Worm (Caenorhabditis elegans): ENCODE results near the gene klp-3.

ce11 chrII:7825107-7825506 lies 17.0 kb upstream of the klp-3 start, which contains the start of gene srw-62:
- TF ChIP-seq lin-13 (GFP tag; optimal IDR thresholded peaks at IDR 0.05) (no peak), ztf-4 (tag; optimal IDR thresholded peaks at IDR 0.05) (no peak), jun-1 (tag; optimal IDR thresholded peaks at IDR 0.05) (no peak), mef-2 (tag; optimal IDR thresholded peaks at IDR 0.05) (no peak), grh-1 (GFP tag; IDR thresholded peaks at IDR 0.05) (no peak), nhr-76 (tag; optimal IDR thresholded peaks at IDR 0.05) (no peak), unc-62 (GFP tag; optimal IDR thresholded peaks at IDR 0.05) (no peak), snpc-4 (tag; optimal IDR thresholded peaks at IDR 0.05) (no peak), pqm-1 (tag; optimal IDR thresholded peaks at IDR 0.05) (no peak), lin-39 (tag; optimal IDR thresholded peaks at IDR 0.05) (no peak), egl-27 (tag; optimal IDR thresholded peaks at IDR 0.05) (no peak)
